Worm (Caenorhabditis elegans): ENCODE measurements around the gene fbxb-85.

ce11 chrIII:10807956-10808355 is 40.8 kb downstream of the fbxb-85 start:
- TF ChIP-seq hnd-1 (tag; optimal IDR thresholded peaks at IDR 0.05) (no peak), ama-1 (optimal IDR thresholded peaks at IDR 0.05) (no peak), scrt-1 (GFP tag; IDR thresholded peaks at IDR 0.05) (no peak), hmbx-1 (tag; optimal IDR thresholded peaks at IDR 0.05) (no peak), flt-1 (GFP tag; IDR thresholded peaks at IDR 0.05) (0 out of 2 replicates have a peak, but pooled peaks have one; percentile 6), hmg-4 (GFP tag; optimal IDR thresholded peaks at IDR 0.05) (peak; percentile 68), pes-1 (GFP tag; IDR thresholded peaks at IDR 0.05) (no peak), tbx-37 (GFP tag; conservative IDR thresholded peaks at IDR 0.05) (peak; percentile 30; the same call in 1 of the 2 replicates)

Measured in whole organism, early embryonic.